Fruit fly (Drosophila melanogaster): ENCODE data around the gene CG7650.

- TF ChIP-seq CTCF (optimal IDR thresholded peaks at IDR 0.05) = no peak
- TF ChIP-seq CG8478 (optimal IDR thresholded peaks at IDR 0.05) = no peak
These were observed 14.9 kb upstream of the CG7650 start for dm6 chr3L:15624944-15625610.
